Worm (Caenorhabditis elegans) whole organism, L4 larva: ENCODE results near the gene lurp-2.

Experiments
- ama-1 ChIP-seq: fragments of 150-350 bp; optimal IDR thresholded peaks from 2 replicates; lab custom pipeline; 2014; ENCODE audit warnings: inconsistent platforms, mixed read lengths
- fkh-10 ChIP-seq: fragments of 150-350 bp; optimal IDR thresholded peaks from 2 replicates; lab custom pipeline; 2014; ENCODE audit warnings: missing biosample characterization, missing genetic modification reagents, missing genetic modification characterization
- lin-15B ChIP-seq: fragments of 150-350 bp; sonication (generic microtip); optimal IDR thresholded peaks from 3 replicates; lab custom pipeline; 2014; ENCODE audit warnings: missing biosample characterization, missing genetic modification characterization
- nhr-11 ChIP-seq: fragments of 150-350 bp; optimal IDR thresholded peaks from 2 replicates; lab custom pipeline; 2014; ENCODE audit warnings: missing biosample characterization, missing genetic modification characterization
- nhr-42 ChIP-seq: fragments of 200-800 bp; sonication (Bioruptor generic); IDR thresholded peaks from 2 replicates; pipeline ENCODE4 v1.3.6; 2022; ENCODE audit warnings: missing genetic modification characterization, missing compliant biosample characterization
- nhr-6 ChIP-seq: fragments of 150-350 bp; optimal IDR thresholded peaks from 2 replicates; lab custom pipeline; 2014; ENCODE audit warnings: missing biosample characterization, missing genetic modification characterization
- set-16 ChIP-seq: fragments of 200-800 bp; sonication (Bioruptor generic); IDR thresholded peaks from 2 replicates; pipeline ENCODE4 v1.3.6; 2022; ENCODE audit warnings: missing genetic modification reagents, missing genetic modification characterization, missing compliant biosample characterization
- spr-3 ChIP-seq: fragments of 200-800 bp; sonication (Bioruptor generic); optimal IDR thresholded peaks from 2 replicates; lab custom pipeline; 2018; ENCODE audit warnings: mild to moderate bottlenecking, missing genetic modification characterization, missing compliant biosample characterization
- unc-130 ChIP-seq: sonication (generic microtip); optimal IDR thresholded peaks from 2 replicates; lab custom pipeline; 2016; ENCODE audit warnings: missing genetic modification reagents, missing genetic modification characterization, missing compliant biosample characterization
- zag-1 ChIP-seq: fragments of 150-350 bp; optimal IDR thresholded peaks from 2 replicates; lab custom pipeline; 2014; ENCODE audit warnings: missing biosample characterization, missing genetic modification characterization

DNA sequence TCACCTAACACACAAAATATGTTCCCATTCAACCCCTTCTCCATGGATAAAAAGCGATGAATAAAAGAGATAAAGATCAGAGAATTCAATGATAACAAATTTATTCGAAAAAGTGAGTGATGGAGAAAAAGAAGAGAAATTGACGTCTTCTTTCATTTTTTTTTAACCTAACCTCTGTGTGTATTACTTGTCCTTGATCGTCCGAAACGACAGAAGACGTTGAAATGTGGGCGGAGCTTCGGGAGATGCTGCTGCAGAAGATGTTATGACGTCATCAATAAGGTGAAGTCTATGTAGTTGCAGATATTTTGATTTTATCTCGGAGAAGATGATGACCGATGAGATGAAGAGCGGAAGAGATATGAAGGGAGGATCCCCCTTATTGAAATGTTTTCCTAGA, 36.4 kb downstream of the lurp-2 start, which contains the start of gene T10G3.3:
- no peak for TF ChIP-seq fkh-10 (GFP tag; lab: Kevin White, UChicago)
- TF ChIP-seq zag-1 = no peak
- no peak for TF ChIP-seq set-16 (GFP tag; lab: Robert Waterston, UW)
- no peak for TF ChIP-seq ama-1
- TF ChIP-seq nhr-42 (GFP tag; lab: Robert Waterston, UW) = no peak
- TF ChIP-seq unc-130 (GFP tag; lab: Kevin White, UChicago) = no peak
- TF ChIP-seq spr-3 = no peak
- no peak for TF ChIP-seq lin-15B (tag; lab: Kevin White, UChicago)
- no peak for TF ChIP-seq nhr-6
- no peak for TF ChIP-seq nhr-11 (tag; lab: Kevin White, UChicago)
